Fruit fly (Drosophila melanogaster) ovary, adult (tissue): ENCODE measurements around the gene CG13085.

Experiments
- CG17801 ChIP-seq: fragments of 200-800 bp; optimal IDR thresholded peaks from 2 replicates; lab custom pipeline; 2019; ENCODE audit warnings: missing biosample characterization, mild to moderate bottlenecking, missing genetic modification characterization, moderate library complexity; ENCODE audit not compliant: partially characterized antibody

The CG13085 gene

dm6 chr2L:19404804-19405203, 19.0 kb upstream of the CG13085 start:
- TF ChIP-seq CG17801 (GFP tag; lab: Kevin White, UChicago), result no peak

DNA sequence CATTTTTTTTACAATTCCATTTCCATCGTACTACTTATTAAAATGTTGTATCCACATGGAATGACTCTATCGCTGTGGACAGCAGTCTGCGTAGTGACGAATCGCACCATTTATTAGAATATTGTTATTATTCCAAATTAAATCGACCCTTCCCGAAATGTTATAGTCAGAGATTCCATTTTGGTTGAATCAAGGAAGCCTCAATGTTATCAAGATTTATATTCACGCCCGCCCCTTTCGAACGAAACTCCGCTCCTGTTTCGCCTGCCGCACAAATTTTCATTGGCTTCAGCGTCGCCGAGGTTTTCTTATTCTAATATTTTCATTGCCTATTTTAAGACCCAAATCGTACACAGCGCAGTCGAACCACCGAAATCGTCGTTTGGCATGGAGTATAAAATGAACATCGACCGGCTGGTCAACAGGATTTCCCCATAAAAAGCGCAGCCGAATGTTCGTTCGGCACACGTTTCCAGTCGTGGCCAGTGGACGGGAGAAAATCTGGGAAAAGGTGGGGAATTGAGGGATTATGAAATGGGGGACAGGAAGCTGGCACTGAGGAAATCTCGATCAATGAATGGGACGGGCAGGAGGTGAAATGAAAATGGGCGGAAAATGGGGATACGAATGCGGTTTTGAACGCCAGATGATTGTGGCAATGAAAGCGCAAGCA, 18.0 kb upstream of the CG13085 start:
- TF ChIP-seq CG17801 (GFP tag; lab: Kevin White, UChicago), result no peak

DNA sequence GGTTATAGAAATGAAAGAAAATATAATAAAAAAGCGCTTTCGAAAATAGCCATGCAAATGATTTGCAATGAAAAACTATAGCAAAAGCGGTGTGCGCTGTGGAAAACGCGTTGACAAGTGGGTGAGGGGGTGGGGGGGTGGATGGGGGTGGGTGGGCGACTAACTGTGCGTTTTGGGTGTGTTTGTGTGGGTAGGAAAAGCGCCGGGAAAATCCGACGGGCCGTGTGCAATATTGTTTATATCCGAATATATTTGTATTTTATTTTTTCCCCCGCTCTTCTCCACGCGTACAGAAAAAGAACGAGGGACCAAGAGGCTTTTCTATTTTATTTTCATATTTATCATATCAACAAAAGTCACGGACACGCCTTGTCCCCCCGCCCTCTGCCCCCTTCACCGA, 17.4 kb upstream of the CG13085 start:
- TF ChIP-seq CG17801 (GFP tag; lab: Kevin White, UChicago), result no peak

DNA sequence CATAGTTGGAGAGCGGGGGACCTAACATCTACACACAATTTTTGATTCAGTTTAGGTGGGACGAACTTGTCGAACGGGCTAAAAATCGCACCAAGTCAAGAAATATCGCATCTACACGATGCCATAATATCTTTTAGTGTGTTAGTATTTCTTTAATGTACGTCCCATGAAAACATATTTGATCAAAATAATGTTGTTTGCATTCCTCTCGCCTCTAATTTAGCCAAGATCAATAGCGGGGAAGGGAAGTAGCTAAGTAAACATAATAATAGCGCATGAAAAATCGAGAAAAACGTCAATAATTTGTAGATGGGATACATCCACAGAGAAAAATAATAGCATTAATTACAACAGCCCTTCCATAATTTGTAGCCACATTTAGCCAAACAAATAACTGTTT, 11.9 kb upstream of the CG13085 start:
- no peak for TF ChIP-seq CG17801 (GFP tag; lab: Kevin White, UChicago)

dm6 chr2L:19413118-19413893, 10.5 kb upstream of the CG13085 start:
- TF ChIP-seq CG17801 (GFP tag; lab: Kevin White, UChicago), result no peak

DNA sequence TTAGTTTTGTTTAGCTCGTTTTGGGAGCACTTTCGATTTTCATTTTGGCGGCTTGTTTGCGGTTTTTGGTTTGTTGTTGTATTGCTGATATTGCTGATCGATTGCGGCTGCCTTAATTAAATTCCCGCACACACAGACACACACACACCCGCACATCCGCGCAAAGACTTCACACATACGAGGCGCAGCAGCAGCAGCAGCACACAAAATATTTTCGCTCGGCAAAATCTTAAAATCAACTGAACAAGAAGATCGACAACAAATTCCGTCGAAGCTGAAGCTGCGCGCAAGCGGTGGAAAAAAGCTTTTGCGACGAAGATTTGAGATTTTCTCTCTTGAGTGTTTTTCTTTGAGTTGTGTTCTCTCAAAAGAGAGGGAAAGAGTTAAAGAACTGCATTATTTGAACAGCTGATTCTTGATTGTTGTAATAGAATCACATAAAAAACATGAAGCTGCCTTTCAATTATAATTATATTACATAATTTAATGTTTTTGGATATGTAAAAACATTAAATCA, 9.6 kb upstream of the CG13085 start:
- no peak for TF ChIP-seq CG17801 (GFP tag; lab: Kevin White, UChicago)

DNA sequence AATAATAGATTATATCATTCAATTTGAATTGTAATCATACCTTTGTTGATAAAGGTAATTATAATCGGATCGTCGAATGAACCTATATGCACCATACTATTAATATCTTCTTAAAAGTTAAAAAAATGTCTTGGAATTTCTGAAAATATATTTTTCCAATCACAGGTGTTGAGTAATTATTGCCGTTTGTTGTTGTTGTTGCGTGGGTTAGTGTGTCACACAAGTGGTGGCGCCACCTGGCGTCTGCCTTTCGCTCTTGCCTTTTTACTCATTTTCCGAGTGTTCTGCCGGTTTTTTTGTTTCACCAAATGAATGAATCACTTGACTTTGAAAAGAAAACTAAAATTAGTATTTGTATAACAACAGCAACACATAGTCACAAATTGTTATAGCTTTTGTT, 8.7 kb upstream of the CG13085 start:
- TF ChIP-seq CG17801 (GFP tag; lab: Kevin White, UChicago), result no peak

DNA sequence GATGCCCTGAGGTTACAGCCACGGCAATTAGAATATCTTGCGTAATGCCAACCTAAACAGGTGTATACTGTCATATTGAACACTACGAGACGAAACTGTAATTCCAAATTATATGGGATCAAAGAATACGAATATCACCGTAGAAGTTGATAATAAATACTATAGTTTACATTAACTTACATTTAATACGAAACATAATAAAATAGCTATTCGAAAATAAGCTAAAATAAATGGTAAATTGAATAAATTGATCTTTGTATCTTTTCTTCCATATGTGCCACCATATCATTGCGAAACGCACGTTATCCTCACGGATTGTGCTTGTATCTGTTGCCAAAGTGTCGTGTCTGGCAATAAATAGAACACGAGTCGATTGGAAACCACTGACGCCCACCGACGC, 8.0 kb upstream of the CG13085 start:
- no peak for TF ChIP-seq CG17801 (GFP tag; lab: Kevin White, UChicago)

dm6 chr2L:19416602-19417497, 7.0 kb upstream of the CG13085 start, which contains the start of gene Lectin-galC1:
Lectin-galC1 (plus strand) TSS chr2L:19417447.
- TF ChIP-seq CG17801 (GFP tag; lab: Kevin White, UChicago), result peak; percentile 41

DNA sequence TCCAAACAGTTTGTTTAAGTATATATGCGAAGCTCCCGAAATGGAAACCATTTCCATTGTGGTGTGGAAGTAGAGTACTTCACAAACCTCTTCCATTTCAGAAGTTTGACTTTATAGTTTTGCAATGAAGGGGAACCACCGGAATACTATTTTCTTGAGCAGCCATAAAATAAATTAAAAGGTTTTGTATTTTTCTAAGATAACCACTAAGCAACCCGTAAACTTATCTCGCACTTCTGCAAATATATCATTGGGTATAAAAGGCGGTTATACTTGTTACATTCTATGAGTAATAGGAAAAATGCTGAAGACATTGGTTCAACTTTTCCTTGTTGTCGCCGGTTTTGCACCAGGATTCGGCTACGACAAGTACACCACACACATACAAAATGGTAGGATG, 5.8 kb upstream of the CG13085 start, which contains the start of gene lectin-37Da:
Gene lectin-37Da (plus strand): TSS at position 301 of the 400 bp plus-strand sequence.
- TF ChIP-seq CG17801 (GFP tag; lab: Kevin White, UChicago), result no peak

DNA sequence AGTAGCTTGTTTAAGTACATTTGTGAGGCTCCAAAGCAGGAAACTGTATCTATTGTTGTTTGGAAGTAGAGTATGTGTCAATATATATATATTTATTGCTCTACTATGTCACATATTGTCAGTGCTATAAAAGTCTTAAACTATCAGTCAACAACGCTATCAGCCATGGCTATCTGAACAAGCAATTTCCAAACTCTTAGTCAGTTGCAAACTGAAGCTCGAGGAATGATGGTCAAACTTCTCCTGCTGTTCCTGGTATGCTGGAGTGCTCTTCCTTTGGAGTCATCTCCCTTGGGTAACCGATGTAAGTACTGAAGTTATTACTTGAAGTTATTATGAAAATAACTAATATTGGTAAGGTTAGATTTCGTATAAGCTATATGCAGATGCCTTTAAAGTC, 5.0 kb upstream of the CG13085 start, which contains the start of gene lectin-37Db:
Gene lectin-37Db (plus strand): TSS at position 204 of the 400 bp plus-strand sequence.
- TF ChIP-seq CG17801 (GFP tag; lab: Kevin White, UChicago), result no peak

DNA sequence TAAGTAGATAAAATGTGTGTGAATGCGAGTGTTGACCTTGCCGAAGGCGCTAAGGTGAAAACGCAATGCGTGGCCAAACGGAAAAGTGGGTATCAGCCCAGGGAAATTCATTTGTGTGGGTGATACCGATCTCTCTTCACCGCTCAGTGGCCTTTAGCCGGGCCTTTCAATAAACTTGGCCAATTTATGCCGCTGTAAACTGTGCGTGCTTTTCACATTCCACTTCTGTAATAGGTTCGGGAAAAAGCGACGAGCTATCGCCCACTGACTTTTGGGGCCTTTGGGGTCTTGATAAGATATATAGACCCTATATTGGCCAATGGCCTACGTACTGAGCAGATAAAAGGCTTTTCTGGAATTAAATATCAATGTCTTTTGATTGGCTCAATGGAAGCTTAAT, 2.3 kb upstream of the CG13085 start:
- TF ChIP-seq CG17801 (GFP tag; lab: Kevin White, UChicago), result no peak

DNA sequence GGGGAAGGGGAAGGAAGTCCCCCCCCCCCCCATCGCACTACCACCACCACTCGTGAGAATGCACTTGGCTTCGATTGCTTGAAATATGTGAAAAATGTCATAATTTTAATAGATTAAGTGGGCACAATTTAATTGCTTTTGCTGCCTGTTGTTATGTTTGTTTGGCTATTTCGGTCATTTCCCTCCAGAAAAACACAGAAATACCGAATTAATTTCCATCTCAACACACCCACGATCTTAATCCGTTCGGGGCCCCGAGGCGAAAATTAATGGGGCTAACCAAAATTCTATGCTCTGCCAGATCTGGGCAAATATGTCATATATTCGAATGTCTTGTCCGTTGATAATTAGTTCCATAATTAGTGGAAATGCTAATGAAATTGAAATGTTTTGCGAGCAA, 1.2 kb upstream of the CG13085 start:
- no peak for TF ChIP-seq CG17801 (GFP tag; lab: Kevin White, UChicago)

- no peak for TF ChIP-seq CG17801 (GFP tag; lab: Kevin White, UChicago)
These were observed 555 bp downstream of the CG13085 start for dm6 chr2L:19424307-19424902.
